Worm (Caenorhabditis elegans) whole organism, L4 larva: ENCODE results near the gene rps-4.

ENCODE experiments used
- D1046.2 ChIP-seq: fragments of 200-800 bp; sonication (Bioruptor generic); IDR thresholded peaks from 2 replicates; pipeline ENCODE4 v1.3.6; 2022; ENCODE audit warnings: missing genetic modification characterization, missing compliant biosample characterization
- F10B5.3 ChIP-seq: sonication (generic microtip); optimal IDR thresholded peaks from 2 replicates; lab custom pipeline; 2016; ENCODE audit warnings: mild to moderate bottlenecking, missing genetic modification characterization, missing compliant biosample characterization
- F37D6.2 ChIP-seq: sonication (generic microtip); optimal IDR thresholded peaks from 2 replicates; lab custom pipeline; 2016; ENCODE audit warnings: mild to moderate bottlenecking, missing genetic modification characterization, missing compliant biosample characterization
- F44E2.7 ChIP-seq: fragments of 200-800 bp; sonication (Bioruptor generic); IDR thresholded peaks from 2 replicates; pipeline ENCODE4 v2.1.2; 2022; ENCODE audit warnings: missing genetic modification characterization, missing compliant biosample characterization
- R02D3.7 ChIP-seq: fragments of 150-350 bp; sonication (generic microtip); optimal IDR thresholded peaks from 3 replicates; lab custom pipeline; 2014; ENCODE audit warnings: missing biosample characterization, missing genetic modification characterization
- ZK337.2 ChIP-seq: fragments of 200-800 bp; sonication (Bioruptor generic); IDR thresholded peaks from 2 replicates; pipeline ENCODE4 v1.3.6; 2022; ENCODE audit warnings: missing genetic modification reagents, missing genetic modification characterization, missing compliant biosample characterization
- ZK546.5 ChIP-seq, 2 experiments: sonication (generic microtip); optimal IDR thresholded peaks; 2 replicates each; lab custom pipeline; 2017; ENCODE audit warnings: missing biosample characterization in 2 of 2, missing genetic modification characterization in 2 of 2
- aha-1 ChIP-seq: fragments of 150-350 bp; peaks from one replicate; lab custom pipeline; 2014; ENCODE audit warnings: missing biosample characterization, missing genetic modification characterization
- aly-2 ChIP-seq: sonication (generic microtip); optimal IDR thresholded peaks from 2 replicates; lab custom pipeline; 2018; ENCODE audit warnings: missing biosample characterization, missing genetic modification characterization
- ama-1 ChIP-seq: fragments of 150-350 bp; optimal IDR thresholded peaks from 2 replicates; lab custom pipeline; 2014; ENCODE audit warnings: inconsistent platforms, mixed read lengths
- arid-1 ChIP-seq: fragments of 200-800 bp; sonication (Bioruptor generic); conservative IDR thresholded peaks from 2 replicates; pipeline ENCODE4 v1.3.6; 2022; ENCODE audit warnings: missing genetic modification reagents, missing genetic modification characterization, missing compliant biosample characterization
- attf-4 ChIP-seq: sonication (generic microtip); optimal IDR thresholded peaks from 3 replicates; lab custom pipeline; 2017; ENCODE audit warnings: missing biosample characterization, missing genetic modification characterization
- ceh-20 ChIP-seq: fragments of 200-800 bp; sonication (Bioruptor generic); IDR thresholded peaks from 2 replicates; pipeline ENCODE4 v1.3.6; 2022; ENCODE audit warnings: missing genetic modification reagents, missing genetic modification characterization, missing compliant biosample characterization
- ceh-32 ChIP-seq: sonication (generic microtip); optimal IDR thresholded peaks from 2 replicates; lab custom pipeline; 2016; ENCODE audit warnings: mild to moderate bottlenecking, missing genetic modification characterization, missing compliant biosample characterization; ENCODE audit not compliant: poor library complexity
- ctbp-1 ChIP-seq: fragments of 200-800 bp; sonication (Bioruptor generic); IDR thresholded peaks from 2 replicates; pipeline ENCODE4 v1.3.6; 2022; ENCODE audit warnings: missing genetic modification reagents, missing genetic modification characterization, missing compliant biosample characterization
- daf-12 ChIP-seq: fragments of 150-350 bp; optimal IDR thresholded peaks from 2 replicates; lab custom pipeline; 2014; ENCODE audit warnings: missing biosample characterization, missing genetic modification reagents, missing genetic modification characterization
- daf-16 ChIP-seq, 3 experiments: sonication (generic microtip); optimal IDR thresholded peaks; 2 replicates each; lab custom pipeline; 2016 to 2017; ENCODE audit warnings: missing genetic modification characterization in 3 of 3, missing genetic modification reagents in 3 of 3, mild to moderate bottlenecking in 2 of 3, missing compliant biosample characterization in 2 of 3, missing biosample characterization in 1 of 3, moderate library complexity in 1 of 3
- daf-8 ChIP-seq: fragments of 200-800 bp; sonication (Bioruptor generic); IDR thresholded peaks from 2 replicates; pipeline ENCODE4 v1.3.6; 2022; ENCODE audit warnings: missing genetic modification characterization, missing compliant biosample characterization
- dmd-6 ChIP-seq: fragments of 200-800 bp; sonication (Bioruptor generic); IDR thresholded peaks from 2 replicates; pipeline ENCODE4 v1.3.6; 2022; ENCODE audit warnings: missing genetic modification reagents, missing genetic modification characterization, missing compliant biosample characterization
- dmd-8 ChIP-seq: fragments of 200-800 bp; sonication (Bioruptor generic); IDR thresholded peaks from 2 replicates; pipeline ENCODE4 v1.3.6; 2022; ENCODE audit warnings: missing genetic modification characterization, missing compliant biosample characterization
- dmd-9 ChIP-seq: fragments of 200-800 bp; sonication (Bioruptor generic); IDR thresholded peaks from 2 replicates; pipeline ENCODE4 v1.3.6; 2022; ENCODE audit warnings: missing genetic modification reagents, missing genetic modification characterization, missing compliant biosample characterization
- duxl-1 ChIP-seq: sonication (generic microtip); optimal IDR thresholded peaks from 2 replicates; lab custom pipeline; 2016; ENCODE audit warnings: mild to moderate bottlenecking, missing genetic modification characterization, moderate library complexity, missing compliant biosample characterization; ENCODE audit not compliant: poor library complexity
- egl-43 ChIP-seq: fragments of 200-800 bp; sonication (Bioruptor generic); IDR thresholded peaks from 2 replicates; pipeline ENCODE4 v1.3.6; 2022; ENCODE audit warnings: missing genetic modification reagents, missing genetic modification characterization, missing compliant biosample characterization
- fkh-10 ChIP-seq: fragments of 150-350 bp; optimal IDR thresholded peaks from 2 replicates; lab custom pipeline; 2014; ENCODE audit warnings: missing biosample characterization, missing genetic modification reagents, missing genetic modification characterization
- hif-1 ChIP-seq, 2 experiments: sonication (generic microtip); optimal IDR thresholded peaks; 2 replicates each; lab custom pipeline; 2016 to 2017; ENCODE audit warnings: missing compliant biosample characterization in 2 of 2, missing genetic modification characterization in 2 of 2, missing genetic modification reagents in 2 of 2, missing genotype in 2 of 2, mild to moderate bottlenecking in 1 of 2
- hmg-1.1 ChIP-seq: fragments of 200-800 bp; sonication (Bioruptor generic); IDR thresholded peaks from 2 replicates; pipeline ENCODE4 v1.3.6; 2022; ENCODE audit warnings: missing genetic modification reagents, missing genetic modification characterization, missing compliant biosample characterization
- lim-7 ChIP-seq: fragments of 200-800 bp; sonication (Bioruptor generic); IDR thresholded peaks from 2 replicates; pipeline ENCODE4 v1.3.6; 2022; ENCODE audit warnings: missing genetic modification characterization, missing compliant biosample characterization
- lin-1 ChIP-seq: fragments of 200-800 bp; sonication (Bioruptor generic); IDR thresholded peaks from 2 replicates; pipeline ENCODE4 v1.3.6; 2022; ENCODE audit warnings: missing genetic modification reagents, missing genetic modification characterization, missing compliant biosample characterization
- lin-13 ChIP-seq: fragments of 150-350 bp; optimal IDR thresholded peaks from 2 replicates; lab custom pipeline; 2014; ENCODE audit warnings: missing biosample characterization, missing genetic modification reagents, missing genetic modification characterization
- lir-3 ChIP-seq: sonication (generic microtip); optimal IDR thresholded peaks from 2 replicates; lab custom pipeline; 2016; ENCODE audit warnings: mild to moderate bottlenecking, missing genetic modification characterization, missing compliant biosample characterization
- mdl-1 ChIP-seq, 2 experiments: fragments of 150-350 bp in 1 of 2; sonication (generic microtip) in 1 of 2; optimal IDR thresholded peaks; 2 replicates each; lab custom pipeline; 2014 to 2017; ENCODE audit warnings: missing biosample characterization in 2 of 2, missing genetic modification characterization in 2 of 2
- mdt-29 ChIP-seq: fragments of 200-800 bp; sonication (Bioruptor generic); IDR thresholded peaks from 2 replicates; pipeline ENCODE4 v1.3.6; 2022; ENCODE audit warnings: missing genetic modification reagents, missing genetic modification characterization, missing compliant biosample characterization
- mes-2 ChIP-seq: sonication (generic microtip); optimal IDR thresholded peaks from 2 replicates; lab custom pipeline; 2016; ENCODE audit warnings: missing genotype, mild to moderate bottlenecking, missing genetic modification characterization, missing compliant biosample characterization; ENCODE audit not compliant: poor library complexity, severe bottlenecking
- mxl-3 ChIP-seq: fragments of 200-800 bp; sonication (Bioruptor generic); optimal IDR thresholded peaks from 2 replicates; lab custom pipeline; 2018; ENCODE audit warnings: mild to moderate bottlenecking, missing genetic modification characterization, missing compliant biosample characterization
- nhr-102 ChIP-seq: sonication (generic microtip); optimal IDR thresholded peaks from 2 replicates; lab custom pipeline; 2016; ENCODE audit warnings: mild to moderate bottlenecking, missing genetic modification characterization, moderate library complexity, missing compliant biosample characterization
- nhr-11 ChIP-seq: fragments of 150-350 bp; optimal IDR thresholded peaks from 2 replicates; lab custom pipeline; 2014; ENCODE audit warnings: missing biosample characterization, missing genetic modification characterization
- nhr-111 ChIP-seq: fragments of 200-800 bp; sonication (Bioruptor generic); optimal IDR thresholded peaks from 2 replicates; lab custom pipeline; 2018; ENCODE audit warnings: mild to moderate bottlenecking, missing genetic modification characterization, missing compliant biosample characterization
- nhr-28 ChIP-seq: fragments of 150-350 bp; optimal IDR thresholded peaks from 2 replicates; lab custom pipeline; 2014; ENCODE audit warnings: missing biosample characterization, missing genetic modification characterization
- pha-4 ChIP-seq, 2 experiments: fragments of 150-350 bp in 1 of 2; fragments of 200-800 bp in 1 of 2; sonication (Bioruptor generic) in 1 of 2; IDR thresholded peaks in 1 of 2; optimal IDR thresholded peaks in 1 of 2; 2 replicates each; pipeline versions ENCODE4 v1.3.6 to Lab custom; 2014 to 2022; ENCODE audit warnings: missing genetic modification characterization in 2 of 2, missing genetic modification reagents in 2 of 2, missing biosample characterization in 1 of 2, missing compliant biosample characterization in 1 of 2
- rbr-2 ChIP-seq: sonication (generic microtip); optimal IDR thresholded peaks from 2 replicates; lab custom pipeline; 2016; ENCODE audit warnings: missing genotype, missing genetic modification characterization, missing compliant biosample characterization
- skn-1 ChIP-seq: fragments of 150-350 bp; optimal IDR thresholded peaks from 2 replicates; lab custom pipeline; 2014; ENCODE audit warnings: missing biosample characterization, missing genetic modification characterization
- spr-3 ChIP-seq: fragments of 200-800 bp; sonication (Bioruptor generic); optimal IDR thresholded peaks from 2 replicates; lab custom pipeline; 2018; ENCODE audit warnings: mild to moderate bottlenecking, missing genetic modification characterization, missing compliant biosample characterization
- tag-97 ChIP-seq: fragments of 200-800 bp; sonication (Bioruptor generic); IDR thresholded peaks from 2 replicates; pipeline ENCODE4 v1.3.6; 2022; ENCODE audit warnings: missing genetic modification characterization, missing compliant biosample characterization
- unc-130 ChIP-seq: sonication (generic microtip); optimal IDR thresholded peaks from 2 replicates; lab custom pipeline; 2016; ENCODE audit warnings: missing genetic modification reagents, missing genetic modification characterization, missing compliant biosample characterization
- vab-7 ChIP-seq: fragments of 200-800 bp; sonication (Bioruptor generic); IDR thresholded peaks from 2 replicates; pipeline ENCODE4 v1.3.6; 2022; ENCODE audit warnings: missing genetic modification reagents, missing genetic modification characterization, missing compliant biosample characterization
- zip-11 ChIP-seq: fragments of 200-800 bp; sonication (Bioruptor generic); IDR thresholded peaks from 2 replicates; pipeline ENCODE4 v1.3.6; 2022; ENCODE audit warnings: missing genetic modification characterization, missing compliant biosample characterization
- ztf-11 ChIP-seq: fragments of 150-350 bp; optimal IDR thresholded peaks from 2 replicates; lab custom pipeline; 2014; ENCODE audit warnings: missing biosample characterization, missing genetic modification characterization

Gene rps-4

ce11 chrIV:7043430-7043829 is 41.1 kb downstream of the rps-4 start (continued):
- TF ChIP-seq mdl-1 (tag; optimal IDR thresholded peaks at IDR 0.05; lab: Kevin White, UChicago) (no peak), hmg-1.1 (GFP tag; lab: Robert Waterston, UW) (no peak), nhr-111 (peak; percentile 78), nhr-28 (no peak), ztf-11 (tag; lab: Kevin White, UChicago) (no peak), F37D6.2 (tag; lab: Kevin White, UChicago) (no peak), ceh-20 (GFP tag; lab: Robert Waterston, UW) (no peak), ama-1 (no peak), vab-7 (GFP tag; lab: Robert Waterston, UW) (no peak), tag-97 (GFP tag; lab: Robert Waterston, UW) (no peak), D1046.2 (GFP tag; lab: Robert Waterston, UW) (no peak), daf-16 (GFP tag; optimal IDR thresholded peaks at IDR 0.05; lab: Kevin White, UChicago) (no peak), daf-16 (tag; optimal IDR thresholded peaks at IDR 0.05; lab: Kevin White, UChicago) (no peak), F10B5.3 (tag; lab: Kevin White, UChicago) (no peak), pha-4 (GFP tag; IDR thresholded peaks at IDR 0.05; lab: Robert Waterston, UW) (no peak; the same call in 1 of the 2 replicates), pha-4 (tag; optimal IDR thresholded peaks at IDR 0.05; lab: Kevin White, UChicago) (no peak), daf-12 (tag; lab: Kevin White, UChicago) (no peak), attf-4 (tag; lab: Kevin White, UChicago) (no peak), spr-3 (GFP tag; lab: Kevin White, UChicago) (no peak), ZK337.2 (GFP tag; lab: Robert Waterston, UW) (no peak), lin-1 (GFP tag; lab: Robert Waterston, UW) (no peak), skn-1 (no peak), mxl-3 (GFP tag; lab: Kevin White, UChicago) (no peak), dmd-9 (GFP tag; lab: Robert Waterston, UW) (no peak)

- no peak for TF ChIP-seq daf-8 (GFP tag; lab: Robert Waterston, UW)
- TF ChIP-seq arid-1, result 0 out of 2 replicates have a peak, but pooled peaks have one; percentile 8
- TF ChIP-seq zip-11, result no peak
- TF ChIP-seq ceh-32 (tag; lab: Kevin White, UChicago), result no peak
- peak; percentile 57 for TF ChIP-seq nhr-102 (tag; lab: Kevin White, UChicago)
- peak; percentile 91 for TF ChIP-seq unc-130
- no peak for TF ChIP-seq lir-3 (tag; lab: Kevin White, UChicago)
- TF ChIP-seq F44E2.7 (GFP tag; lab: Robert Waterston, UW), result no peak
- peak; percentile 37 for TF ChIP-seq fkh-10 (GFP tag; lab: Kevin White, UChicago)
- TF ChIP-seq hif-1 (tag; optimal IDR thresholded peaks at IDR 0.05; lab: Kevin White, UChicago), result peak in 1 of 2 experiments; percentile 53
- TF ChIP-seq lin-13 (GFP tag; lab: Kevin White, UChicago), result peak; percentile 75
- no peak for TF ChIP-seq egl-43 (GFP tag; lab: Robert Waterston, UW)
- no peak for TF ChIP-seq mdt-29 (GFP tag; lab: Robert Waterston, UW)
- TF ChIP-seq ctbp-1 (GFP tag; lab: Robert Waterston, UW), result no peak
- TF ChIP-seq lin-1 (GFP tag; lab: Robert Waterston, UW), result no peak
- peak; percentile 93 for TF ChIP-seq mes-2 (tag; lab: Kevin White, UChicago)
- TF ChIP-seq ztf-11 (tag; lab: Kevin White, UChicago), result no peak
- no peak for TF ChIP-seq nhr-111
- no peak for TF ChIP-seq skn-1
- peak; percentile 20 for TF ChIP-seq nhr-11 (tag; lab: Kevin White, UChicago)
- peak; percentile 66 for TF ChIP-seq duxl-1 (tag; lab: Kevin White, UChicago)
- peak; percentile 57 for TF ChIP-seq rbr-2 (tag; lab: Kevin White, UChicago)
- TF ChIP-seq lim-7, result no peak
- TF ChIP-seq ZK337.2 (GFP tag; lab: Robert Waterston, UW), result no peak
- no peak for TF ChIP-seq aly-2 (tag; lab: Kevin White, UChicago)
- TF ChIP-seq aha-1 (tag; lab: Kevin White, UChicago), result no peak
- TF ChIP-seq R02D3.7 (tag; lab: Kevin White, UChicago), result no peak
- no peak for TF ChIP-seq ZK546.5 (tag; optimal IDR thresholded peaks at IDR 0.05; lab: Kevin White, UChicago)
- no peak for TF ChIP-seq dmd-8 (GFP tag; lab: Robert Waterston, UW)
- no peak for TF ChIP-seq ama-1
- TF ChIP-seq dmd-6, result peak; percentile 49
Measured at ce11 chrIV:7039476-7040261, 44.8 kb downstream of the rps-4 start, which contains the start of the genes cogc-2 and klp-18. cogc-2 (minus strand) TSS chrIV:7039580. klp-18 (plus strand) TSS chrIV:7040211.
